Fruit fly (Drosophila melanogaster) whole organism, embryonic: ENCODE results near the gene CG11562.
A peak's percentile ranks its signal among the peaks of the same experiment; 100 is the strongest.

Source experiments
- B-H1 ChIP-seq: fragments of 200-800 bp; sonication (Bioruptor generic); IDR thresholded peaks from 3 replicates; pipeline ENCODE4 v1.3.6; 2022; ENCODE audit warnings: missing biosample characterization, missing genetic modification characterization
- CG10267 ChIP-seq: fragments of 200-800 bp; sonication (Bioruptor generic); optimal IDR thresholded peaks from 2 replicates; lab custom pipeline; 2018; ENCODE audit warnings: missing biosample characterization, mild to moderate bottlenecking, missing genetic modification characterization, moderate library complexity
- CG12299 ChIP-seq: fragments of 200-800 bp; sonication (Bioruptor generic); optimal IDR thresholded peaks from 2 replicates; lab custom pipeline; 2018; ENCODE audit warnings: missing biosample characterization, mild to moderate bottlenecking, missing genetic modification characterization
- CG16779 ChIP-seq: fragments of 200-800 bp; sonication (Bioruptor generic); IDR thresholded peaks from 2 replicates; pipeline ENCODE4 v1.3.6; 2022; ENCODE audit warnings: missing biosample characterization, missing genetic modification characterization
- CG17361 ChIP-seq: fragments of 200-800 bp; sonication (Bioruptor generic); IDR thresholded peaks from 3 replicates; pipeline ENCODE4 v1.3.6; 2022; ENCODE audit warnings: missing biosample characterization, missing genetic modification characterization
- CG2116 ChIP-seq: fragments of 200-800 bp; sonication (Bioruptor generic); optimal IDR thresholded peaks from 3 replicates; lab custom pipeline; 2018; ENCODE audit warnings: missing biosample characterization, mild to moderate bottlenecking, missing genetic modification characterization
- CG2678 ChIP-seq: fragments of 200-800 bp; sonication (Bioruptor generic); optimal IDR thresholded peaks from 3 replicates; lab custom pipeline; 2019; ENCODE audit warnings: missing biosample characterization, mild to moderate bottlenecking, missing genetic modification characterization, moderate library complexity
- CG2875 ChIP-seq: fragments of 200-800 bp; sonication (Bioruptor generic); optimal IDR thresholded peaks from 2 replicates; lab custom pipeline; 2017; ENCODE audit warnings: missing biosample characterization, mild to moderate bottlenecking, missing genetic modification characterization, missing genetic modification reagents
- CG32767 ChIP-seq: fragments of 200-800 bp; sonication (Bioruptor generic); IDR thresholded peaks from 2 replicates; pipeline ENCODE4 v1.3.6; 2022; ENCODE audit warnings: missing biosample characterization, missing genetic modification characterization
- CG34376 ChIP-seq: fragments of 200-800 bp; sonication (Bioruptor generic); optimal IDR thresholded peaks from 2 replicates; lab custom pipeline; 2018; ENCODE audit warnings: missing biosample characterization, mild to moderate bottlenecking, missing genetic modification characterization
- CG3726 ChIP-seq: fragments of 200-800 bp; sonication (Bioruptor generic); IDR thresholded peaks from 3 replicates; pipeline ENCODE4, ENCODE4 v1.3.6; 2022; ENCODE audit warnings: missing biosample characterization, missing genetic modification characterization
- CG4617 ChIP-seq: fragments of 200-800 bp; sonication (Bioruptor generic); optimal IDR thresholded peaks from 3 replicates; lab custom pipeline; 2016; ENCODE audit warnings: missing biosample characterization, missing genetic modification characterization, borderline replicate concordance
- CG4820 ChIP-seq: fragments of 200-800 bp; sonication (Bioruptor generic); optimal IDR thresholded peaks from 3 replicates; lab custom pipeline; 2016; ENCODE audit warnings: missing biosample characterization, missing genetic modification characterization
- CG7271 ChIP-seq: fragments of 200-800 bp; sonication (Bioruptor generic); optimal IDR thresholded peaks from 2 replicates; lab custom pipeline; 2018; ENCODE audit warnings: missing biosample characterization, mild to moderate bottlenecking, missing genetic modification characterization, moderate library complexity
- CG7372 ChIP-seq: fragments of 200-800 bp; sonication (Bioruptor generic); IDR thresholded peaks from 2 replicates; pipeline ENCODE4 v1.3.6; 2022; ENCODE audit warnings: missing biosample characterization, missing genetic modification characterization
- CG7963 ChIP-seq: fragments of 200-800 bp; sonication (Bioruptor generic); IDR thresholded peaks from 3 replicates; pipeline ENCODE4 v1.3.6; 2022; ENCODE audit warnings: missing biosample characterization, missing genetic modification characterization; ENCODE audit not compliant: partially characterized antibody
- CG8281 ChIP-seq: fragments of 200-800 bp; sonication (Bioruptor generic); optimal IDR thresholded peaks from 2 replicates; lab custom pipeline; 2018; ENCODE audit warnings: missing biosample characterization, mild to moderate bottlenecking, missing genetic modification characterization, moderate library complexity
- CG8290 ChIP-seq, 3 experiments: fragments of 200-800 bp; sonication (Bioruptor generic); optimal IDR thresholded peaks; 2 replicates each; lab custom pipeline; 2016 to 2019; ENCODE audit warnings: missing biosample characterization in 3 of 3, missing genetic modification characterization in 3 of 3, mild to moderate bottlenecking in 2 of 3, moderate library complexity in 1 of 3
- CrebB ChIP-seq: fragments of 200-800 bp; sonication (Bioruptor generic); optimal IDR thresholded peaks from 3 replicates; lab custom pipeline; 2018; ENCODE audit warnings: missing biosample characterization, mild to moderate bottlenecking, missing genetic modification characterization
- Deaf1 ChIP-seq: fragments of 200-800 bp; optimal IDR thresholded peaks from 3 replicates; lab custom pipeline; 2019; ENCODE audit warnings: missing biosample characterization, mild to moderate bottlenecking, missing genetic modification characterization, moderate library complexity
- Dp ChIP-seq: fragments of 200-800 bp; sonication (Bioruptor generic); optimal IDR thresholded peaks from 2 replicates; lab custom pipeline; 2018; ENCODE audit warnings: missing biosample characterization, mild to moderate bottlenecking, missing genetic modification characterization, moderate library complexity
- ERR ChIP-seq: fragments of 200-800 bp; sonication (Bioruptor generic); optimal IDR thresholded peaks from 2 replicates; lab custom pipeline; 2016; ENCODE audit warnings: missing biosample characterization, missing genetic modification characterization
- Fer1 ChIP-seq: fragments of 200-800 bp; sonication (Bioruptor generic); optimal IDR thresholded peaks from 2 replicates; lab custom pipeline; 2017; ENCODE audit warnings: missing biosample characterization, mild to moderate bottlenecking, missing genetic modification characterization
- H15 ChIP-seq: fragments of 200-800 bp; sonication (Bioruptor generic); IDR thresholded peaks from 3 replicates; pipeline ENCODE4 v1.3.6; 2022; ENCODE audit warnings: missing biosample characterization, missing genetic modification characterization
- HmgD ChIP-seq: fragments of 200-800 bp; sonication (Bioruptor generic); optimal IDR thresholded peaks from 3 replicates; lab custom pipeline; 2016; ENCODE audit warnings: missing biosample characterization, missing genetic modification characterization
- Kr ChIP-seq: fragments of 200-800 bp; sonication (Bioruptor generic); optimal IDR thresholded peaks from 2 replicates; lab custom pipeline; 2017; ENCODE audit warnings: missing biosample characterization, mild to moderate bottlenecking, missing genetic modification characterization
- Lim3 ChIP-seq: fragments of 200-800 bp; sonication (Bioruptor generic); IDR thresholded peaks from 2 replicates; pipeline ENCODE4 v1.3.6; 2022; ENCODE audit warnings: missing biosample characterization, missing genetic modification characterization
- Optix ChIP-seq: fragments of 200-800 bp; sonication (Bioruptor generic); IDR thresholded peaks from 3 replicates; pipeline ENCODE4 v1.3.6; 2022; ENCODE audit warnings: missing biosample characterization, missing genetic modification characterization
- Ravus ChIP-seq: fragments of 200-800 bp; sonication (Bioruptor generic); IDR thresholded peaks from 2 replicates; pipeline ENCODE4 v1.3.6; 2022; ENCODE audit warnings: missing biosample characterization, missing genetic modification characterization
- Side ChIP-seq: fragments of 200-800 bp; sonication (Bioruptor generic); optimal IDR thresholded peaks from 2 replicates; lab custom pipeline; 2016; ENCODE audit warnings: missing biosample characterization, missing genetic modification characterization
- Sox100B ChIP-seq: fragments of 200-800 bp; sonication (Bioruptor generic); optimal IDR thresholded peaks from 3 replicates; lab custom pipeline; 2018; ENCODE audit warnings: missing biosample characterization, mild to moderate bottlenecking, missing genetic modification characterization
- TFAM ChIP-seq: fragments of 200-800 bp; sonication (Bioruptor generic); optimal IDR thresholded peaks from 2 replicates; lab custom pipeline; 2017; ENCODE audit warnings: missing biosample characterization, missing genetic modification characterization, inconsistent platforms
- al ChIP-seq: fragments of 200-800 bp; sonication (Bioruptor generic); IDR thresholded peaks from 2 replicates; pipeline ENCODE4 v1.3.6; 2022; ENCODE audit warnings: missing biosample characterization, missing genetic modification characterization
- ato ChIP-seq: fragments of 200-800 bp; sonication (Bioruptor generic); IDR thresholded peaks from 2 replicates; pipeline ENCODE4 v1.3.6; 2022; ENCODE audit warnings: missing biosample characterization, missing genetic modification characterization; ENCODE audit not compliant: partially characterized antibody
- bsh ChIP-seq, 2 experiments: fragments of 200-800 bp; sonication (Bioruptor generic); optimal IDR thresholded peaks; 2 replicates each; lab custom pipeline; 2017 to 2018; ENCODE audit warnings: mild to moderate bottlenecking in 2 of 2, missing biosample characterization in 2 of 2, missing genetic modification characterization in 2 of 2, moderate library complexity in 1 of 2
- cad ChIP-seq: fragments of >200 bp; optimal IDR thresholded peaks from 2 replicates; lab custom pipeline; 2017; ENCODE audit warnings: missing biosample characterization, missing genetic modification characterization
- cg ChIP-seq: fragments of 200-800 bp; sonication (Bioruptor generic); optimal IDR thresholded peaks from 3 replicates; lab custom pipeline; 2019; ENCODE audit warnings: missing biosample characterization, mild to moderate bottlenecking, missing genetic modification characterization, moderate library complexity
- chm ChIP-seq: fragments of 200-800 bp; sonication (Bioruptor generic); IDR thresholded peaks from 2 replicates; pipeline ENCODE4 v1.3.6; 2022; ENCODE audit warnings: missing biosample characterization, missing genetic modification characterization
- emc ChIP-seq: fragments of 200-800 bp; sonication (Bioruptor generic); optimal IDR thresholded peaks from 2 replicates; lab custom pipeline; 2016; ENCODE audit warnings: missing biosample characterization, missing genetic modification characterization
- gsb-n ChIP-seq: fragments of 200-800 bp; sonication (Bioruptor generic); optimal IDR thresholded peaks from 3 replicates; lab custom pipeline; 2018; ENCODE audit warnings: missing biosample characterization, mild to moderate bottlenecking, missing genetic modification characterization
- ham ChIP-seq: fragments of 200-800 bp; sonication (Bioruptor generic); IDR thresholded peaks from 2 replicates; pipeline ENCODE4 v1.3.6; 2022; ENCODE audit warnings: missing biosample characterization, missing genetic modification characterization
- mirr ChIP-seq: fragments of 200-800 bp; sonication (Bioruptor generic); optimal IDR thresholded peaks from 3 replicates; lab custom pipeline; 2018; ENCODE audit warnings: missing biosample characterization, mild to moderate bottlenecking, missing genetic modification characterization
- nmo ChIP-seq: fragments of 200-800 bp; sonication (Bioruptor generic); optimal IDR thresholded peaks from 2 replicates; lab custom pipeline; 2018; ENCODE audit warnings: missing biosample characterization, mild to moderate bottlenecking, missing genetic modification characterization, moderate library complexity
- sna ChIP-seq: fragments of 200-800 bp; sonication (Bioruptor generic); IDR thresholded peaks from 2 replicates; pipeline ENCODE4 v1.3.6; 2022; ENCODE audit warnings: missing biosample characterization, missing genetic modification characterization; ENCODE audit not compliant: partially characterized antibody
- sqz ChIP-seq: fragments of 200-800 bp; sonication (Bioruptor generic); optimal IDR thresholded peaks from 3 replicates; lab custom pipeline; 2018; ENCODE audit warnings: missing biosample characterization, mild to moderate bottlenecking, missing genetic modification characterization
- tgo ChIP-seq: fragments of 200-800 bp; sonication (Bioruptor generic); IDR thresholded peaks from 3 replicates; pipeline ENCODE4 v1.3.6; 2022; ENCODE audit warnings: missing biosample characterization, missing genetic modification characterization
- wdn ChIP-seq: fragments of 200-800 bp; sonication (Bioruptor generic); IDR thresholded peaks from 2 replicates; pipeline ENCODE4 v1.3.6; 2022; ENCODE audit warnings: missing biosample characterization, missing genetic modification characterization
- zen ChIP-seq: fragments of 200-800 bp; sonication (Bioruptor generic); optimal IDR thresholded peaks from 3 replicates; lab custom pipeline; 2018; ENCODE audit warnings: missing biosample characterization, mild to moderate bottlenecking, missing genetic modification characterization, moderate library complexity
- zen2 ChIP-seq: fragments of 200-800 bp; sonication (Bioruptor generic); IDR thresholded peaks from 3 replicates; pipeline ENCODE4 v1.3.6; 2022; ENCODE audit warnings: missing biosample characterization, missing genetic modification characterization; ENCODE audit not compliant: partially characterized antibody

CG11562 gene

DNA sequence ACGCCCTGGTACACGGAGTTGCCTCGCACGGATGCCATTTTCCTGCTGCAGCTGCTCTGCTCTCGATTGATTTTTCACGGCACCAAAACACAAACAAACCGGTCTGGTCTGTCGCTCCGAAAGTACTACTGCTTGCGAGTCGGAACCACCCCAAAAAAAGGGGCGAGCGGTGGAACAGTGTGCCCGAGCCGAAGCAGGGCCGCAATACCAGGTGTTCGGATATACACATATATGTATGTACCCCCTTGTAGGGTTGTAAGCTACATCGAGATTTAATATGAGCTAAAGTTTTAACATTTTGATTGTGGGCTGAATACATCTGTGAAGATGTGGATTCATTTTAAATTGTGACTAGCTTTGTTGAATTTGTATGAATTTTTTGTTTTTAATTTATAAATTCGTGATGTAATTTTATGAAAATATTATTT lies 6.6 kb upstream of the CG11562 start (continued):
- TF ChIP-seq Fer1 (GFP tag; lab: Kevin White, UChicago) = peak; percentile 69
- TF ChIP-seq emc (GFP tag; lab: Kevin White, UChicago) = no peak
- 0 out of 3 replicates have a peak, but pooled peaks have one; percentile 44 for TF ChIP-seq zen2 (GFP tag; lab: Robert Waterston, UW)
- TF ChIP-seq zen (tag; lab: Kevin White, UChicago) = peak; percentile 12
- TF ChIP-seq H15 = no peak
- TF ChIP-seq CG17361 (GFP tag; lab: Robert Waterston, UW) = 0 out of 3 replicates have a peak, but pooled peaks have one; percentile 33
- no peak for TF ChIP-seq HmgD (GFP tag; lab: Kevin White, UChicago)
- no peak for TF ChIP-seq CG7963 (GFP tag; lab: Robert Waterston, UW)
- TF ChIP-seq CG10267 (tag; lab: Kevin White, UChicago) = peak; percentile 59
- no peak for TF ChIP-seq cad (GFP tag; lab: Kevin White, UChicago)
- peak; percentile 28 for TF ChIP-seq CG2875
- no peak for TF ChIP-seq CG3726 (GFP tag; lab: Robert Waterston, UW)
- peak; percentile 51 for TF ChIP-seq CG34376 (GFP tag; lab: Kevin White, UChicago)
- TF ChIP-seq Deaf1 (tag; lab: Kevin White, UChicago) = peak; percentile 70
- no peak for TF ChIP-seq Kr
- peak; percentile 65 for TF ChIP-seq CG32767 (GFP tag; lab: Robert Waterston, UW)
- peak; percentile 28 for TF ChIP-seq CG12299
- peak; percentile 48; the same call in 1 of the 2 replicates for TF ChIP-seq ato
- TF ChIP-seq ham (GFP tag; lab: Robert Waterston, UW) = no peak
- TF ChIP-seq Lim3 (GFP tag; lab: Robert Waterston, UW) = no peak
- TF ChIP-seq chm (GFP tag; lab: Robert Waterston, UW) = peak; percentile 65
- no peak for TF ChIP-seq Ravus
- TF ChIP-seq wdn (GFP tag; lab: Robert Waterston, UW) = 0 out of 2 replicates have a peak, but pooled peaks have one; percentile 27
- peak; percentile 59 for TF ChIP-seq CG8290 (GFP tag; optimal IDR thresholded peaks at IDR 0.05; lab: Kevin White, UChicago)
- peak; percentile 8 to 88 for TF ChIP-seq CG8290 (tag; optimal IDR thresholded peaks at IDR 0.05; lab: Kevin White, UChicago)
- no peak for TF ChIP-seq tgo
- TF ChIP-seq sqz (GFP tag; lab: Kevin White, UChicago) = no peak
- 0 out of 2 replicates have a peak, but pooled peaks have one; percentile 33 for TF ChIP-seq al
- no peak for TF ChIP-seq TFAM
- peak; percentile 71 for TF ChIP-seq CG2116
- TF ChIP-seq gsb-n (tag; lab: Kevin White, UChicago) = peak; percentile 44
- peak; percentile 46 for TF ChIP-seq nmo (GFP tag; lab: Kevin White, UChicago)
- peak; percentile 50; the same call in 1 of the 2 replicates for TF ChIP-seq CG16779 (GFP tag; lab: Robert Waterston, UW)
- TF ChIP-seq cg (GFP tag; lab: Kevin White, UChicago) = peak; percentile 0
- TF ChIP-seq bsh (GFP tag; optimal IDR thresholded peaks at IDR 0.05; lab: Kevin White, UChicago) = peak in 1 of 2 experiments; percentile 60
- peak; percentile 49 for TF ChIP-seq mirr (GFP tag; lab: Kevin White, UChicago)
- TF ChIP-seq CrebB (tag; lab: Kevin White, UChicago) = peak; percentile 53
- TF ChIP-seq CG4617 (GFP tag; lab: Kevin White, UChicago) = peak; percentile 21
- peak; percentile 31 for TF ChIP-seq Dp
- peak; percentile 30 for TF ChIP-seq Sox100B (GFP tag; lab: Kevin White, UChicago)
- no peak for TF ChIP-seq ERR (GFP tag; lab: Kevin White, UChicago)
- TF ChIP-seq Side = peak; percentile 26
- TF ChIP-seq CG7271 (tag; lab: Kevin White, UChicago) = no peak
- TF ChIP-seq B-H1 (GFP tag; lab: Robert Waterston, UW) = no peak
- peak; percentile 69 for TF ChIP-seq CG2678
- peak; percentile 3 for TF ChIP-seq CG4820 (GFP tag; lab: Kevin White, UChicago)
- no peak; the same call in 1 of the 2 replicates for TF ChIP-seq sna (GFP tag; lab: Robert Waterston, UW)
- TF ChIP-seq Optix (GFP tag; lab: Robert Waterston, UW) = no peak
- TF ChIP-seq CG7372 (GFP tag; lab: Robert Waterston, UW) = peak; percentile 18; the same call in 1 of the 2 replicates
- TF ChIP-seq CG8281 (tag; lab: Kevin White, UChicago) = no peak
